Fruit fly (Drosophila melanogaster) whole organism, pupa: Measurements from ENCODE around the gene Hmgcr.

ENCODE experiments used
- CG15710 ChIP-seq: fragments of 200-800 bp; sonication (Bioruptor generic); optimal IDR thresholded peaks from 2 replicates; lab custom pipeline; 2018; ENCODE audit warnings: missing biosample characterization, mild to moderate bottlenecking, missing genetic modification characterization, moderate library complexity
- CG17806 ChIP-seq: fragments of 200-800 bp; sonication (Bioruptor generic); optimal IDR thresholded peaks from 2 replicates; lab custom pipeline; 2018; ENCODE audit warnings: missing biosample characterization, mild to moderate bottlenecking, missing genetic modification characterization, moderate library complexity
- CG4496 ChIP-seq: fragments of 200-800 bp; sonication (Bioruptor generic); IDR thresholded peaks from 3 replicates; pipeline ENCODE4 v1.3.6; 2022; ENCODE audit warnings: missing biosample characterization, missing genetic modification characterization
- EcR ChIP-seq: fragments of 200-800 bp; sonication (Bioruptor generic); optimal IDR thresholded peaks from 3 replicates; lab custom pipeline; 2019; ENCODE audit warnings: missing biosample characterization, missing genetic modification characterization, mild to moderate bottlenecking, moderate library complexity, missing genetic modification reagents
- fd96Ca ChIP-seq: fragments of 200-800 bp; sonication (Bioruptor generic); IDR thresholded peaks from 3 replicates; pipeline ENCODE4 v1.3.6; 2022; ENCODE audit warnings: missing biosample characterization, missing genetic modification characterization

DNA sequence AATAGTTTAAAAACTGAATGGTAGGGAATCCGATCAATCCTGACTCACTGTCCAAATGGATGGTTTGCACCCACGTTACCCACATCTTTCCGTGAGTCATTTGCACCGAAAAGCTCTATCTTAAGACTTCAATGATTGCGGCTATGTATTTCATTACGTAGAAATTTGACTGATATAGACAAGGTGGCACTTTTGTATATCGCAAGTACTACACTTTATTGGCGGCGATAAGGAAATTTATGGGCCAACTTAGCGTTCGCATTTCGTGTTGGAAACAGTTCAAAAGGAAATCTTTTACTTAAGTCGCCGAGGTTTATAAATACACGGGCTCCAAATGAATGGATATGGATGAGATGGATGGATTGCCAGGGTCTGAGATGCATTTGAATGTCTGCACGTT lies 18.3 kb upstream of the Hmgcr start:
- TF ChIP-seq EcR (GFP tag; lab: Kevin White, UChicago) (no peak), CG4496 (no peak), CG15710 (no peak), fd96Ca (GFP tag; lab: Robert Waterston, UW) (no peak), CG17806 (tag; lab: Kevin White, UChicago) (no peak)
